Fruit fly (Drosophila melanogaster) whole organism, pupa: ENCODE results near the gene CG31792.

Experiments used
- CG10348 ChIP-seq: fragments of 200-800 bp; sonication (Bioruptor generic); IDR thresholded peaks from 2 replicates; pipeline ENCODE4 v1.3.6; 2022; ENCODE audit warnings: missing biosample characterization, missing genetic modification characterization
- CG12605 ChIP-seq: fragments of 200-800 bp; sonication (Bioruptor generic); IDR thresholded peaks from 2 replicates; pipeline ENCODE4 v1.3.6; 2022; ENCODE audit warnings: missing biosample characterization, missing genetic modification characterization
- CG13204 ChIP-seq: fragments of 200-800 bp; sonication (Bioruptor generic); optimal IDR thresholded peaks from 2 replicates; lab custom pipeline; 2018; ENCODE audit warnings: missing biosample characterization, mild to moderate bottlenecking, missing genetic modification characterization, moderate library complexity
- CG8159 ChIP-seq: fragments of 200-800 bp; sonication (Bioruptor generic); optimal IDR thresholded peaks from 3 replicates; lab custom pipeline; 2018; ENCODE audit warnings: missing biosample characterization, mild to moderate bottlenecking, missing genetic modification characterization, moderate library complexity
- CG9948 ChIP-seq: fragments of 200-800 bp; sonication (Bioruptor generic); optimal IDR thresholded peaks from 2 replicates; lab custom pipeline; 2018; ENCODE audit warnings: missing biosample characterization, mild to moderate bottlenecking, missing genetic modification characterization, moderate library complexity
- EcR ChIP-seq: fragments of 200-800 bp; sonication (Bioruptor generic); optimal IDR thresholded peaks from 3 replicates; lab custom pipeline; 2019; ENCODE audit warnings: missing biosample characterization, missing genetic modification characterization, mild to moderate bottlenecking, moderate library complexity, missing genetic modification reagents
- Snoo ChIP-seq: fragments of 200-800 bp; sonication (Bioruptor generic); optimal IDR thresholded peaks from 3 replicates; lab custom pipeline; 2017; ENCODE audit warnings: missing biosample characterization, mild to moderate bottlenecking, missing genetic modification characterization, inconsistent platforms

DNA sequence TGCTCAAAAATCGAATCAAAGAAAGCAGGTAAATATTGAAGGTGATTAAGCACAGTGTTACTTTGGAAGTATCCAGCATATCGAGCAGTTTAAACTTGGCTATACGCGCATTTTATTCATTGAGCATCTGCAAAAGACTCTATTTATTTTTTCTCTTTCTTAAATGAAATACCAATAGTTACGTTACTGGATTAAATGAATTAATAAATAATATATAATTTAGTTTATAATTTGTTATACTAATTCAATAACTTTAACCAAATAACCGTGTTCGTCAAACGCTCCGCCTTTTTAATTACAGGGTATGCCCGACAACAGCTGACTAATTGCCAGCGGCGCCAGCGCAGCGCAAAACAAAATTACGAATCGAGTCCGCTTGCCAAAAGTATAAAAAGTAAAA, 30.4 kb upstream of the CG31792 start:
- no peak for TF ChIP-seq Snoo (tag; lab: Kevin White, UChicago)
- TF ChIP-seq CG8159 = no peak
- TF ChIP-seq CG12605 (GFP tag; lab: Robert Waterston, UW) = no peak
- TF ChIP-seq CG10348 (GFP tag; lab: Robert Waterston, UW) = no peak
- TF ChIP-seq EcR (GFP tag; lab: Kevin White, UChicago) = no peak
- no peak for TF ChIP-seq CG13204 (GFP tag; lab: Kevin White, UChicago)
- TF ChIP-seq CG9948 (tag; lab: Kevin White, UChicago) = no peak
